Worm (Caenorhabditis elegans) whole organism, late embryonic: ENCODE data around the gene ZK688.7.

Source experiments
- C08G9.2 ChIP-seq: sonication (generic microtip); optimal IDR thresholded peaks from 2 replicates; lab custom pipeline; 2016; ENCODE audit warnings: mild to moderate bottlenecking, missing genetic modification characterization, moderate library complexity, missing compliant biosample characterization
- K02D7.2 ChIP-seq: sonication (generic microtip); optimal IDR thresholded peaks from 2 replicates; lab custom pipeline; 2017; ENCODE audit warnings: mild to moderate bottlenecking, missing genetic modification characterization, missing compliant biosample characterization
- Y22D7AL.16 ChIP-seq: sonication (generic microtip); optimal IDR thresholded peaks from 2 replicates; lab custom pipeline; 2016; ENCODE audit warnings: missing genetic modification characterization, missing compliant biosample characterization
- ahr-1 ChIP-seq: sonication (generic microtip); optimal IDR thresholded peaks from 2 replicates; lab custom pipeline; 2016; ENCODE audit warnings: missing genetic modification characterization, missing compliant biosample characterization
- ama-1 ChIP-seq: fragments of 150-350 bp; optimal IDR thresholded peaks from 2 replicates; lab custom pipeline; 2014
- ceh-14 ChIP-seq: sonication (generic microtip); optimal IDR thresholded peaks from 2 replicates; lab custom pipeline; 2016; ENCODE audit warnings: missing genotype, missing genetic modification characterization, missing compliant biosample characterization
- ceh-19 ChIP-seq: fragments of 200-800 bp; sonication (Bioruptor generic); optimal IDR thresholded peaks from 2 replicates; lab custom pipeline; 2018; ENCODE audit warnings: mild to moderate bottlenecking, missing genetic modification characterization, missing compliant biosample characterization
- ceh-22 ChIP-seq: sonication (generic microtip); optimal IDR thresholded peaks from 2 replicates; lab custom pipeline; 2017; ENCODE audit warnings: missing biosample characterization, missing genetic modification characterization
- ceh-24 ChIP-seq: sonication (generic microtip); optimal IDR thresholded peaks from 2 replicates; lab custom pipeline; 2016; ENCODE audit warnings: mild to moderate bottlenecking, missing genetic modification characterization, missing compliant biosample characterization
- ceh-34 ChIP-seq: sonication (generic microtip); optimal IDR thresholded peaks from 2 replicates; lab custom pipeline; 2016; ENCODE audit warnings: mild to moderate bottlenecking, missing genetic modification characterization, missing compliant biosample characterization
- ceh-45 ChIP-seq: fragments of 200-800 bp; sonication (Bioruptor generic); IDR thresholded peaks from 2 replicates; pipeline ENCODE4 v1.3.6; 2022; ENCODE audit warnings: missing genetic modification reagents, missing genetic modification characterization, missing compliant biosample characterization
- ceh-6 ChIP-seq: fragments of 200-800 bp; sonication (Bioruptor generic); optimal IDR thresholded peaks from 2 replicates; lab custom pipeline; 2018; ENCODE audit warnings: mild to moderate bottlenecking, missing genetic modification characterization, missing compliant biosample characterization
- ceh-9 ChIP-seq: sonication (generic microtip); optimal IDR thresholded peaks from 2 replicates; lab custom pipeline; 2016; ENCODE audit warnings: mild to moderate bottlenecking, missing genetic modification characterization, inconsistent platforms, missing compliant biosample characterization
- che-1 ChIP-seq: sonication (generic microtip); optimal IDR thresholded peaks from 2 replicates; lab custom pipeline; 2016; ENCODE audit warnings: mild to moderate bottlenecking, missing genetic modification characterization, missing compliant biosample characterization
- dve-1 ChIP-seq: sonication (generic microtip); optimal IDR thresholded peaks from 2 replicates; lab custom pipeline; 2017; ENCODE audit warnings: antibody characterized with exemption, mild to moderate bottlenecking, missing genetic modification characterization, missing compliant biosample characterization
- elt-2 ChIP-seq: sonication (generic microtip); optimal IDR thresholded peaks from 2 replicates; lab custom pipeline; 2016; ENCODE audit warnings: missing genetic modification reagents, missing genetic modification characterization, missing compliant biosample characterization
- ets-4 ChIP-seq: sonication (generic microtip); optimal IDR thresholded peaks from 2 replicates; lab custom pipeline; 2016; ENCODE audit warnings: missing genetic modification characterization, missing compliant biosample characterization
- fax-1 ChIP-seq: sonication (generic microtip); optimal IDR thresholded peaks from 2 replicates; lab custom pipeline; 2016; ENCODE audit warnings: missing genotype, missing genetic modification characterization, missing compliant biosample characterization
- fkh-10 ChIP-seq: fragments of 150-350 bp; optimal IDR thresholded peaks from 2 replicates; lab custom pipeline; 2014; ENCODE audit warnings: missing biosample characterization, missing genetic modification reagents, missing genetic modification characterization
- gmeb-2 ChIP-seq: sonication (generic microtip); optimal IDR thresholded peaks from 2 replicates; lab custom pipeline; 2016; ENCODE audit warnings: missing genetic modification characterization, inconsistent platforms, missing compliant biosample characterization
- hlh-13 ChIP-seq: fragments of 200-800 bp; sonication (Bioruptor generic); optimal IDR thresholded peaks from 2 replicates; lab custom pipeline; 2018; ENCODE audit warnings: mild to moderate bottlenecking, missing genetic modification characterization, missing compliant biosample characterization
- hlh-15 ChIP-seq: sonication (generic microtip); optimal IDR thresholded peaks from 2 replicates; lab custom pipeline; 2016; ENCODE audit warnings: missing genetic modification characterization, missing compliant biosample characterization
- lin-11 ChIP-seq: fragments of 200-800 bp; sonication (Bioruptor generic); optimal IDR thresholded peaks from 2 replicates; lab custom pipeline; 2018; ENCODE audit warnings: mild to moderate bottlenecking, missing genetic modification characterization, missing compliant biosample characterization
- madf-2 ChIP-seq: sonication (generic microtip); optimal IDR thresholded peaks from 2 replicates; lab custom pipeline; 2017; ENCODE audit warnings: missing genetic modification characterization, missing compliant biosample characterization
- mec-3 ChIP-seq: sonication (generic microtip); optimal IDR thresholded peaks from 2 replicates; lab custom pipeline; 2016; ENCODE audit warnings: borderline replicate concordance, missing genetic modification characterization, missing compliant biosample characterization
- nhr-11 ChIP-seq: fragments of 150-350 bp; optimal IDR thresholded peaks from 2 replicates; lab custom pipeline; 2014; ENCODE audit warnings: missing biosample characterization, missing genetic modification characterization
- npax-4 ChIP-seq: sonication (generic microtip); optimal IDR thresholded peaks from 2 replicates; lab custom pipeline; 2016; ENCODE audit warnings: missing genetic modification characterization, missing compliant biosample characterization
- pat-9 ChIP-seq: fragments of 200-800 bp; sonication (Bioruptor generic); optimal IDR thresholded peaks from 2 replicates; lab custom pipeline; 2018; ENCODE audit warnings: mild to moderate bottlenecking, missing genetic modification characterization, moderate library complexity, missing compliant biosample characterization
- pax-1 ChIP-seq: fragments of 150-350 bp; optimal IDR thresholded peaks from 2 replicates; lab custom pipeline; 2014; ENCODE audit warnings: missing biosample characterization, missing genetic modification characterization
- pqm-1 ChIP-seq: sonication (generic microtip); optimal IDR thresholded peaks from 2 replicates; lab custom pipeline; 2016; ENCODE audit warnings: missing genetic modification characterization, missing compliant biosample characterization
- pros-1 ChIP-seq: fragments of 150-350 bp; optimal IDR thresholded peaks from 2 replicates; lab custom pipeline; 2014; ENCODE audit warnings: missing biosample characterization, missing genetic modification reagents, missing genetic modification characterization
- sox-4 ChIP-seq: sonication (generic microtip); optimal IDR thresholded peaks from 2 replicates; lab custom pipeline; 2017; ENCODE audit warnings: mild to moderate bottlenecking, missing genetic modification characterization, inconsistent platforms, missing compliant biosample characterization
- syd-9 ChIP-seq: sonication (generic microtip); optimal IDR thresholded peaks from 2 replicates; lab custom pipeline; 2016; ENCODE audit warnings: mild to moderate bottlenecking, missing genetic modification characterization, moderate library complexity, missing compliant biosample characterization
- tbx-2 ChIP-seq: sonication (generic microtip); optimal IDR thresholded peaks from 2 replicates; lab custom pipeline; 2016; ENCODE audit warnings: missing genetic modification characterization, missing compliant biosample characterization
- tbx-7 ChIP-seq: sonication (generic microtip); optimal IDR thresholded peaks from 2 replicates; lab custom pipeline; 2016; ENCODE audit warnings: missing genotype, missing genetic modification characterization, missing compliant biosample characterization
- ttx-3 ChIP-seq: sonication (generic microtip); optimal IDR thresholded peaks from 2 replicates; lab custom pipeline; 2016; ENCODE audit warnings: missing genetic modification reagents, missing genetic modification characterization, missing compliant biosample characterization
- unc-3 ChIP-seq, 2 experiments: fragments of 200-800 bp in 1 of 2; sonication (Bioruptor generic) in 1 of 2; sonication (generic microtip) in 1 of 2; conservative IDR thresholded peaks in 1 of 2; optimal IDR thresholded peaks in 1 of 2; 2 replicates each; pipeline versions ENCODE4 v1.3.6 to Lab custom; 2016 to 2022; ENCODE audit warnings: missing compliant biosample characterization in 2 of 2, missing genetic modification characterization in 2 of 2, missing genetic modification reagents in 1 of 2
- unc-55 ChIP-seq: sonication (generic microtip); optimal IDR thresholded peaks from 2 replicates; lab custom pipeline; 2017; ENCODE audit warnings: missing biosample characterization, missing genetic modification reagents, missing genetic modification characterization
- unc-86 ChIP-seq: sonication (generic microtip); optimal IDR thresholded peaks from 2 replicates; lab custom pipeline; 2016; ENCODE audit warnings: missing genetic modification characterization, missing compliant biosample characterization

ZK688.7 gene

ce11 chrIII:7948802-7949201 is 37.4 kb upstream of the ZK688.7 start, which contains the start of gene col-90:
Gene col-90 (plus strand): TSS chrIII:7948838.
- TF ChIP-seq fkh-10 (no peak), che-1 (tag; lab: Kevin White, UChicago) (no peak), sox-4 (tag; lab: Kevin White, UChicago) (no peak), tbx-7 (tag; lab: Kevin White, UChicago) (no peak), unc-55 (GFP tag; lab: Kevin White, UChicago) (no peak), hlh-13 (GFP tag; lab: Kevin White, UChicago) (no peak), pros-1 (tag; lab: Kevin White, UChicago) (no peak), tbx-2 (tag; lab: Kevin White, UChicago) (no peak), pat-9 (tag; lab: Kevin White, UChicago) (no peak), unc-3 (GFP tag; conservative IDR thresholded peaks at IDR 0.05; lab: Robert Waterston, UW) (no peak), unc-3 (tag; optimal IDR thresholded peaks at IDR 0.05; lab: Kevin White, UChicago) (no peak), ceh-14 (tag; lab: Kevin White, UChicago) (no peak), fax-1 (tag; lab: Kevin White, UChicago) (no peak)

DNA sequence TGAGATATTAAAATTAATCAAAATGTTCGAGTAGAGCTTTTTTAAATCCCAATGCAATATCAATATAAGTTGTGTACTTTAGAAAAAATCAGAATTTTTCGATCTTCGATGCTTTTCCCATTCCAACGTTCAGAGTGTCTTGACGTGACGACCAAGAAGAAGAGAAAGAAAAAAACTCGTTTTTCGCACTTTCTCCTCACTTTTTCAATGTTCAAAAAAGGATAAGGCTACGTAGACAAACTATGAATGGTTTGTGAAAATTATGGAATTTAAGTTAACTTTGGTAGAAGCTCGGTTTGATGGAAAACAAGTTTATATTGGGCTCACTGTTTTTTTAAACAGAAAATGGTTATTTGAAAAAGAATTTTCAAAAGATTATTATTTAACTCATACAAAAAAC is 36.2 kb upstream of the ZK688.7 start:
- TF ChIP-seq syd-9 (tag; lab: Kevin White, UChicago) = no peak
- TF ChIP-seq elt-2 = no peak
- TF ChIP-seq nhr-11 = no peak
- TF ChIP-seq pros-1 (tag; lab: Kevin White, UChicago) = no peak
- TF ChIP-seq ceh-24 = no peak
- TF ChIP-seq gmeb-2 (tag; lab: Kevin White, UChicago) = no peak
- TF ChIP-seq dve-1 (tag; lab: Kevin White, UChicago) = no peak
- TF ChIP-seq ahr-1 (tag; lab: Kevin White, UChicago) = no peak
- TF ChIP-seq pax-1 = no peak
- no peak for TF ChIP-seq ets-4
- no peak for TF ChIP-seq C08G9.2 (tag; lab: Kevin White, UChicago)
- TF ChIP-seq tbx-7 (tag; lab: Kevin White, UChicago) = no peak
- no peak for TF ChIP-seq ttx-3 (tag; lab: Kevin White, UChicago)
- TF ChIP-seq ceh-19 = no peak
- no peak for TF ChIP-seq ama-1 (lab: Kevin White, UChicago)
- no peak for TF ChIP-seq unc-3 (GFP tag; conservative IDR thresholded peaks at IDR 0.05; lab: Robert Waterston, UW)
- TF ChIP-seq unc-3 (tag; optimal IDR thresholded peaks at IDR 0.05; lab: Kevin White, UChicago) = no peak

DNA sequence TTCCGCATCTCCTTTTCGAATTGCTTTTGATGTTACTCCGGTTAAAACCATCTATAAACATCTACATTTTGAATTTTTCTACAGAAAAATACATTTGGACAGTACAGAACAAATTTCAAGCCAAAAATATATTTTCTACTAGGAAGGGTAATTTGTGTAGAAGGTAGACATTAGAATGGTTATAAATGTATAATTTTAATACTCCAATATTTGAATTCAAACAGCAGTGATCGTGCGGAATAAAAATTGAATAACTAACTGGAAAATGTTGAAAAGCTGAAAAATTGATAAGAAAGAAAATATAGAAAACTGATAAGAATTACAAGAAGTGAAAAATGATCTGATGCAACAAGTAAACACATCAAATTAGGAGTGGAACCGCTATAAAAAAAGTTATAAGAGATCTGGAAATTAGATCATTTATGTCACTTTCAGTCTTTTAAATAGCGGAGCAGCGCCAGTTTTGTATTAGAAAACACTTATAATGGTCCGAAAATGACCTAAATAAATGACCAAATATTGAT is 35.6 kb upstream of the ZK688.7 start, which contains the start of gene gsto-1:
TSS of gene gsto-1 (minus strand) at position 51 of the 524 bp plus-strand sequence.
- TF ChIP-seq mec-3 (no peak), ceh-34 (tag; lab: Kevin White, UChicago) (no peak), npax-4 (tag; lab: Kevin White, UChicago) (no peak), tbx-2 (tag; lab: Kevin White, UChicago) (no peak), ceh-9 (tag; lab: Kevin White, UChicago) (no peak), unc-3 (GFP tag; conservative IDR thresholded peaks at IDR 0.05; lab: Robert Waterston, UW) (no peak), unc-3 (tag; optimal IDR thresholded peaks at IDR 0.05; lab: Kevin White, UChicago) (no peak), ceh-24 (no peak), ceh-22 (no peak), hlh-13 (GFP tag; lab: Kevin White, UChicago) (no peak), lin-11 (no peak), ceh-45 (no peak)

DNA sequence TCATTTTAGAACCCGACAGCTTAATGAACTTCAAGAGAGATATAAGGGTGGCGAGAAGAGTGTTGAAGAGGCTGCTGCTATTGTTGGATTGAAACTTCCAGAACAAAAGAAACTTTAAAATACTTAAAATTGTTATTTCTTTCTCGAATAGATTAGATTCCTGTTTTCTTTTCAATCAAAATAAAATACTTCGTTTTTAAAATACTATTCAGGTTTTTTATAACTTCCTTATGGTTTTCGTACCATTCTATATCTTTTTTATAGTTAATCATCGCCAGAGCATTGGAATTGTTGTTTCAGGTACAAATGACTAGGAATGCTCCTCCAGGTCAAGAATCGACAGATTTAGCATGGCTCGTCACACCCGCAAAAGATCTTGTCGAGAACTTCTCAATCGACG is 30.0 kb upstream of the ZK688.7 start, which contains the start of gene kle-2:
TSS of gene kle-2 (plus strand) at position 301 of the 400 bp plus-strand sequence.
- TF ChIP-seq hlh-15 (tag; lab: Kevin White, UChicago) = no peak
- TF ChIP-seq ceh-24 = no peak
- TF ChIP-seq unc-55 (GFP tag; lab: Kevin White, UChicago) = no peak
- TF ChIP-seq ceh-22 = no peak
- TF ChIP-seq unc-86 (tag; lab: Kevin White, UChicago) = no peak
- TF ChIP-seq K02D7.2 (tag; lab: Kevin White, UChicago) = no peak
- TF ChIP-seq madf-2 = no peak
- no peak for TF ChIP-seq Y22D7AL.16
- TF ChIP-seq ceh-6 (GFP tag; lab: Kevin White, UChicago) = no peak
- TF ChIP-seq pqm-1 (tag; lab: Kevin White, UChicago) = no peak
- TF ChIP-seq ama-1 (lab: Kevin White, UChicago) = no peak
